Worm (Caenorhabditis elegans) whole organism, L1 larva: ENCODE results near the gene C33A11.2.

Experiments
- C34B4.2 ChIP-seq: sonication (generic microtip); optimal IDR thresholded peaks from 2 replicates; lab custom pipeline; 2017; ENCODE audit warnings: mild to moderate bottlenecking, missing genetic modification characterization, missing compliant biosample characterization
- F16B12.6 ChIP-seq: fragments of 150-350 bp; optimal IDR thresholded peaks from 2 replicates; lab custom pipeline; 2014; ENCODE audit warnings: missing biosample characterization, missing genetic modification characterization
- Y116A8C.19 ChIP-seq: sonication (generic microtip); optimal IDR thresholded peaks from 2 replicates; lab custom pipeline; 2016; ENCODE audit warnings: missing compliant biosample characterization, missing genetic modification characterization, borderline replicate concordance
- ama-1 ChIP-seq: fragments of 150-350 bp; optimal IDR thresholded peaks from 2 replicates; lab custom pipeline; 2014
- blmp-1 ChIP-seq: fragments of 150-350 bp; optimal IDR thresholded peaks from 2 replicates; lab custom pipeline; 2014; ENCODE audit warnings: missing biosample characterization, missing genetic modification characterization
- ceh-82 ChIP-seq, 3 experiments: fragments of 150-350 bp in 1 of 3; sonication (generic microtip) in 2 of 3; optimal IDR thresholded peaks; 2 replicates each; lab custom pipeline; 2014 to 2017; ENCODE audit warnings: missing biosample characterization in 3 of 3, missing genetic modification characterization in 3 of 3
- ceh-90 ChIP-seq: sonication (generic microtip); optimal IDR thresholded peaks from 2 replicates; lab custom pipeline; 2016; ENCODE audit warnings: missing genetic modification characterization, missing compliant biosample characterization
- dpl-1 ChIP-seq, 3 experiments: fragments of 150-350 bp in 2 of 3; sonication (generic microtip) in 1 of 3; optimal IDR thresholded peaks; 2 replicates each; lab custom pipeline; 2014 to 2017; ENCODE audit warnings: missing biosample characterization in 3 of 3, missing genetic modification characterization in 3 of 3, missing genetic modification reagents in 3 of 3
- dsc-1 ChIP-seq: sonication (generic microtip); optimal IDR thresholded peaks from 2 replicates; lab custom pipeline; 2016; ENCODE audit warnings: mild to moderate bottlenecking, missing genetic modification characterization, missing compliant biosample characterization
- egl-13 ChIP-seq: sonication (generic microtip); optimal IDR thresholded peaks from 2 replicates; lab custom pipeline; 2016; ENCODE audit warnings: missing genotype, missing genetic modification reagents, missing genetic modification characterization, missing compliant biosample characterization
- elt-2 ChIP-seq: sonication (generic microtip); optimal IDR thresholded peaks from 2 replicates; lab custom pipeline; 2016; ENCODE audit warnings: missing genetic modification characterization, mild to moderate bottlenecking, inconsistent platforms, missing compliant biosample characterization, missing genetic modification reagents
- elt-3 ChIP-seq, 6 experiments: fragments of 150-350 bp in 1 of 6; sonication (generic microtip); optimal IDR thresholded peaks; 2 replicates each; lab custom pipeline; 2017 to 2018; ENCODE audit warnings: missing biosample characterization in 6 of 6, missing genetic modification characterization in 6 of 6, inconsistent platforms in 1 of 6
- fkh-8 ChIP-seq: sonication (generic microtip); optimal IDR thresholded peaks from 2 replicates; lab custom pipeline; 2016; ENCODE audit warnings: mild to moderate bottlenecking, missing genetic modification characterization, missing compliant biosample characterization
- fos-1 ChIP-seq: fragments of 150-350 bp; optimal IDR thresholded peaks from 2 replicates; lab custom pipeline; 2014; ENCODE audit warnings: missing biosample characterization, missing genetic modification characterization
- grh-1 ChIP-seq: fragments of 200-800 bp; sonication (Bioruptor generic); IDR thresholded peaks from 2 replicates; pipeline ENCODE4 v1.3.6; 2022; ENCODE audit warnings: missing genetic modification reagents, missing genetic modification characterization, missing compliant biosample characterization
- hlh-17 ChIP-seq: fragments of 200-800 bp; sonication (Bioruptor generic); optimal IDR thresholded peaks from 2 replicates; lab custom pipeline; 2018; ENCODE audit warnings: missing genetic modification characterization, mild to moderate bottlenecking, missing compliant biosample characterization, moderate library complexity, borderline replicate concordance
- hlh-4 ChIP-seq: sonication (generic microtip); optimal IDR thresholded peaks from 2 replicates; lab custom pipeline; 2016; ENCODE audit warnings: mild to moderate bottlenecking, missing genetic modification characterization, missing compliant biosample characterization
- jun-1 ChIP-seq: fragments of 150-350 bp; optimal IDR thresholded peaks from 2 replicates; lab custom pipeline; 2014; ENCODE audit warnings: missing biosample characterization, missing genetic modification reagents, missing genetic modification characterization
- lin-14 ChIP-seq: fragments of 200-800 bp; sonication (Bioruptor generic); optimal IDR thresholded peaks from 2 replicates; lab custom pipeline; 2018; ENCODE audit warnings: mild to moderate bottlenecking, missing genetic modification characterization, moderate library complexity, missing compliant biosample characterization
- lin-39 ChIP-seq: fragments of 150-350 bp; optimal IDR thresholded peaks from 2 replicates; lab custom pipeline; 2014; ENCODE audit warnings: missing biosample characterization, missing genetic modification reagents, missing genetic modification characterization
- mep-1 ChIP-seq: fragments of 150-350 bp; optimal IDR thresholded peaks from 2 replicates; lab custom pipeline; 2014; ENCODE audit warnings: missing biosample characterization, missing genetic modification characterization
- nhr-12 ChIP-seq: sonication (generic microtip); optimal IDR thresholded peaks from 2 replicates; lab custom pipeline; 2017; ENCODE audit warnings: missing biosample characterization, missing genetic modification characterization
- nhr-19 ChIP-seq: fragments of 200-800 bp; sonication (Bioruptor generic); conservative IDR thresholded peaks from 2 replicates; pipeline ENCODE4 v1.3.6; 2022; ENCODE audit warnings: missing genetic modification characterization, missing compliant biosample characterization
- nhr-28 ChIP-seq: fragments of 150-350 bp; optimal IDR thresholded peaks from 2 replicates; lab custom pipeline; 2014; ENCODE audit warnings: missing biosample characterization, missing genetic modification characterization
- nhr-47 ChIP-seq: sonication (generic microtip); optimal IDR thresholded peaks from 2 replicates; lab custom pipeline; 2016; ENCODE audit warnings: mild to moderate bottlenecking, missing genetic modification characterization, moderate library complexity, missing compliant biosample characterization
- nhr-71 ChIP-seq: sonication (generic microtip); optimal IDR thresholded peaks from 2 replicates; lab custom pipeline; 2016; ENCODE audit warnings: mild to moderate bottlenecking, missing genetic modification characterization, moderate library complexity, missing compliant biosample characterization
- nhr-76 ChIP-seq: sonication (generic microtip); optimal IDR thresholded peaks from 2 replicates; lab custom pipeline; 2017; ENCODE audit warnings: missing biosample characterization, missing genetic modification characterization
- nhr-85 ChIP-seq: sonication (generic microtip); peaks from one replicate; lab custom pipeline; 2016; ENCODE audit warnings: missing genetic modification characterization, inconsistent platforms, missing compliant biosample characterization
- nhr-90 ChIP-seq: sonication (generic microtip); optimal IDR thresholded peaks from 2 replicates; lab custom pipeline; 2016; ENCODE audit warnings: mild to moderate bottlenecking, missing genetic modification characterization, missing compliant biosample characterization; ENCODE audit not compliant: poor library complexity
- pag-3 ChIP-seq: sonication (generic microtip); optimal IDR thresholded peaks from 2 replicates; lab custom pipeline; 2017; ENCODE audit warnings: missing genetic modification characterization, mild to moderate bottlenecking, missing compliant biosample characterization, antibody characterized with exemption, borderline replicate concordance; ENCODE audit not compliant: insufficient read depth
- pax-3 ChIP-seq: fragments of 200-800 bp; sonication (Bioruptor generic); optimal IDR thresholded peaks from 2 replicates; lab custom pipeline; 2018; ENCODE audit warnings: mild to moderate bottlenecking, missing genetic modification characterization, moderate library complexity, missing compliant biosample characterization
- rnt-1 ChIP-seq: sonication (generic microtip); optimal IDR thresholded peaks from 2 replicates; lab custom pipeline; 2016; ENCODE audit warnings: mild to moderate bottlenecking, missing genetic modification characterization, moderate library complexity, missing compliant biosample characterization
- snpc-4 ChIP-seq: fragments of 150-350 bp; optimal IDR thresholded peaks from 2 replicates; lab custom pipeline; 2014; ENCODE audit warnings: missing biosample characterization, missing genetic modification characterization
- sox-4 ChIP-seq: sonication (generic microtip); optimal IDR thresholded peaks from 2 replicates; lab custom pipeline; 2016; ENCODE audit warnings: missing genetic modification characterization, missing compliant biosample characterization
- sptf-1 ChIP-seq: fragments of 150-350 bp; optimal IDR thresholded peaks from 2 replicates; lab custom pipeline; 2014; ENCODE audit warnings: missing biosample characterization, missing genetic modification characterization
- swsn-7 ChIP-seq: sonication (generic microtip); optimal IDR thresholded peaks from 2 replicates; lab custom pipeline; 2016; ENCODE audit warnings: missing genetic modification characterization, missing compliant biosample characterization
- tlp-1 ChIP-seq: fragments of 150-350 bp; optimal IDR thresholded peaks from 2 replicates; lab custom pipeline; 2014; ENCODE audit warnings: missing biosample characterization, missing genetic modification characterization
- unc-30 ChIP-seq: sonication (generic microtip); optimal IDR thresholded peaks from 2 replicates; lab custom pipeline; 2017; ENCODE audit warnings: missing biosample characterization, missing genetic modification characterization
- unc-62 ChIP-seq: fragments of 150-350 bp; optimal IDR thresholded peaks from 2 replicates; lab custom pipeline; 2014; ENCODE audit warnings: missing biosample characterization, missing genetic modification reagents, missing genetic modification characterization
- zag-1 ChIP-seq: fragments of 150-350 bp; optimal IDR thresholded peaks from 2 replicates; lab custom pipeline; 2014; ENCODE audit warnings: missing biosample characterization, missing genetic modification characterization
- zip-4 ChIP-seq: fragments of 200-800 bp; sonication (Bioruptor generic); optimal IDR thresholded peaks from 2 replicates; lab custom pipeline; 2018; ENCODE audit warnings: mild to moderate bottlenecking, missing genetic modification characterization, moderate library complexity, missing compliant biosample characterization
- ztf-11 ChIP-seq, 2 experiments: sonication (generic microtip); optimal IDR thresholded peaks; 2 replicates each; lab custom pipeline; 2016 to 2017; ENCODE audit warnings: missing genetic modification characterization in 2 of 2, missing biosample characterization in 1 of 2, missing compliant biosample characterization in 1 of 2
- ztf-4 ChIP-seq: fragments of 150-350 bp; optimal IDR thresholded peaks from 2 replicates; lab custom pipeline; 2014; ENCODE audit warnings: missing biosample characterization, missing genetic modification characterization

C33A11.2 gene

ce11 chrX:15345346-15346198 lies 20.2 kb upstream of the C33A11.2 start:
- TF ChIP-seq dpl-1 (GFP tag; optimal IDR thresholded peaks at IDR 0.05; lab: Kevin White, UChicago) (no peak), nhr-12 (tag; lab: Kevin White, UChicago) (no peak), nhr-90 (tag; lab: Kevin White, UChicago) (no peak), zip-4 (GFP tag; lab: Kevin White, UChicago) (no peak), ama-1 (lab: Kevin White, UChicago) (no peak), egl-13 (no peak), grh-1 (GFP tag; lab: Robert Waterston, UW) (no peak), C34B4.2 (tag; lab: Kevin White, UChicago) (no peak), lin-14 (GFP tag; lab: Kevin White, UChicago) (peak; percentile 31), fos-1 (tag; lab: Kevin White, UChicago) (no peak), hlh-17 (GFP tag; lab: Kevin White, UChicago) (no peak), nhr-19 (GFP tag; lab: Robert Waterston, UW) (peak; percentile 31; the same call in 1 of the 2 replicates), unc-62 (no peak), fkh-8 (tag; lab: Kevin White, UChicago) (no peak), rnt-1 (peak; percentile 29), sox-4 (tag; lab: Kevin White, UChicago) (no peak), dsc-1 (tag; lab: Kevin White, UChicago) (peak; percentile 89), sptf-1 (tag; lab: Kevin White, UChicago) (no peak), jun-1 (tag; lab: Kevin White, UChicago) (no peak), tlp-1 (tag; lab: Kevin White, UChicago) (no peak), nhr-71 (tag; lab: Kevin White, UChicago) (no peak), ceh-82 (tag; optimal IDR thresholded peaks at IDR 0.05; lab: Kevin White, UChicago) (no peak), elt-3 (tag; optimal IDR thresholded peaks at IDR 0.05; lab: Kevin White, UChicago) (peak in 5 of 6 experiments; percentile 37 to 81 (median 39)), lin-39 (tag; lab: Kevin White, UChicago) (no peak), swsn-7 (tag; lab: Kevin White, UChicago) (peak; percentile 11), nhr-85 (tag; lab: Kevin White, UChicago) (peak; percentile 37), ceh-90 (tag; lab: Kevin White, UChicago) (no peak), nhr-28 (tag; lab: Kevin White, UChicago) (no peak), pax-3 (tag; lab: Kevin White, UChicago) (no peak), ztf-4 (no peak), blmp-1 (tag; lab: Kevin White, UChicago) (no peak), unc-30 (tag; lab: Kevin White, UChicago) (no peak), ztf-11 (tag; optimal IDR thresholded peaks at IDR 0.05; lab: Kevin White, UChicago) (no peak), hlh-4 (tag; lab: Kevin White, UChicago) (no peak), pag-3 (tag; lab: Kevin White, UChicago) (peak; percentile 51), mep-1 (tag; lab: Kevin White, UChicago) (no peak), nhr-47 (tag; lab: Kevin White, UChicago) (peak; percentile 3), snpc-4 (tag; lab: Kevin White, UChicago) (peak; percentile 96), elt-2 (peak; percentile 24), Y116A8C.19 (tag; lab: Kevin White, UChicago) (no peak), F16B12.6 (tag; lab: Kevin White, UChicago) (no peak), zag-1 (tag; lab: Kevin White, UChicago) (no peak), nhr-76 (tag; lab: Kevin White, UChicago) (no peak)
